Worm (Caenorhabditis elegans) whole organism, L1 larva: ENCODE data around the gene dnc-3.

Source experiments
- C16A3.4 ChIP-seq: fragments of 150-350 bp; optimal IDR thresholded peaks from 2 replicates; lab custom pipeline; 2014; ENCODE audit warnings: missing biosample characterization, missing genetic modification characterization
- C34B4.2 ChIP-seq: sonication (generic microtip); optimal IDR thresholded peaks from 2 replicates; lab custom pipeline; 2017; ENCODE audit warnings: mild to moderate bottlenecking, missing genetic modification characterization, missing compliant biosample characterization
- F16B12.6 ChIP-seq: fragments of 150-350 bp; optimal IDR thresholded peaks from 2 replicates; lab custom pipeline; 2014; ENCODE audit warnings: missing biosample characterization, missing genetic modification characterization
- Y116A8C.19 ChIP-seq: sonication (generic microtip); optimal IDR thresholded peaks from 2 replicates; lab custom pipeline; 2016; ENCODE audit warnings: missing compliant biosample characterization, missing genetic modification characterization, borderline replicate concordance
- alr-1 ChIP-seq: fragments of 200-800 bp; sonication (Bioruptor generic); optimal IDR thresholded peaks from 2 replicates; lab custom pipeline; 2018; ENCODE audit warnings: borderline replicate concordance, mild to moderate bottlenecking, missing genetic modification characterization, missing compliant biosample characterization
- aly-2 ChIP-seq: fragments of 150-350 bp; optimal IDR thresholded peaks from 2 replicates; lab custom pipeline; 2014; ENCODE audit warnings: missing biosample characterization, missing genetic modification characterization
- blmp-1 ChIP-seq: fragments of 150-350 bp; optimal IDR thresholded peaks from 2 replicates; lab custom pipeline; 2014; ENCODE audit warnings: missing biosample characterization, missing genetic modification characterization
- ceh-63 ChIP-seq: fragments of 200-800 bp; sonication (Bioruptor generic); optimal IDR thresholded peaks from 2 replicates; lab custom pipeline; 2018; ENCODE audit warnings: mild to moderate bottlenecking, missing genetic modification characterization, missing compliant biosample characterization
- ceh-8 ChIP-seq: fragments of 200-800 bp; sonication (Bioruptor generic); optimal IDR thresholded peaks from 2 replicates; lab custom pipeline; 2018; ENCODE audit warnings: mild to moderate bottlenecking, missing genetic modification characterization, moderate library complexity, missing compliant biosample characterization
- ceh-82 ChIP-seq, 3 experiments: fragments of 150-350 bp in 1 of 3; sonication (generic microtip) in 2 of 3; optimal IDR thresholded peaks; 2 replicates each; lab custom pipeline; 2014 to 2017; ENCODE audit warnings: missing biosample characterization in 3 of 3, missing genetic modification characterization in 3 of 3
- dpl-1 ChIP-seq, 3 experiments: fragments of 150-350 bp in 2 of 3; sonication (generic microtip) in 1 of 3; optimal IDR thresholded peaks; 2 replicates each; lab custom pipeline; 2014 to 2017; ENCODE audit warnings: missing biosample characterization in 3 of 3, missing genetic modification characterization in 3 of 3, missing genetic modification reagents in 3 of 3
- dsc-1 ChIP-seq: sonication (generic microtip); optimal IDR thresholded peaks from 2 replicates; lab custom pipeline; 2016; ENCODE audit warnings: mild to moderate bottlenecking, missing genetic modification characterization, missing compliant biosample characterization
- efl-1 ChIP-seq, 4 experiments: fragments of 150-350 bp; optimal IDR thresholded peaks in 3 of 4; peaks in 1 of 4; 1 replicate in 1 of 4; 2 replicates in 3 of 4; lab custom pipeline; 2014; ENCODE audit warnings: missing biosample characterization in 2 of 4, missing genetic modification characterization in 2 of 4, missing genetic modification reagents in 2 of 4
- efl-3 ChIP-seq: fragments of 200-800 bp; sonication (Bioruptor generic); optimal IDR thresholded peaks from 2 replicates; lab custom pipeline; 2018; ENCODE audit warnings: mild to moderate bottlenecking, missing genetic modification characterization, missing compliant biosample characterization
- elt-2 ChIP-seq: sonication (generic microtip); optimal IDR thresholded peaks from 2 replicates; lab custom pipeline; 2016; ENCODE audit warnings: missing genetic modification characterization, mild to moderate bottlenecking, inconsistent platforms, missing compliant biosample characterization, missing genetic modification reagents
- ets-5 ChIP-seq: fragments of 200-800 bp; sonication (Bioruptor generic); IDR thresholded peaks from 2 replicates; pipeline ENCODE4 v1.3.6; 2022; ENCODE audit warnings: missing genetic modification characterization, missing compliant biosample characterization
- fkh-10 ChIP-seq: sonication (generic microtip); optimal IDR thresholded peaks from 2 replicates; lab custom pipeline; 2017; ENCODE audit warnings: missing biosample characterization, missing genetic modification reagents, missing genetic modification characterization
- fkh-8 ChIP-seq: sonication (generic microtip); optimal IDR thresholded peaks from 2 replicates; lab custom pipeline; 2016; ENCODE audit warnings: mild to moderate bottlenecking, missing genetic modification characterization, missing compliant biosample characterization
- hpl-2 ChIP-seq: fragments of 150-350 bp; optimal IDR thresholded peaks from 2 replicates; lab custom pipeline; 2014; ENCODE audit warnings: missing biosample characterization, missing genetic modification reagents, missing genetic modification characterization
- isw-1 ChIP-seq: fragments of 200-800 bp; sonication (Bioruptor generic); IDR thresholded peaks from 2 replicates; pipeline ENCODE4 v1.3.6; 2022; ENCODE audit warnings: missing genetic modification characterization, missing compliant biosample characterization
- lin-13 ChIP-seq: fragments of 150-350 bp; optimal IDR thresholded peaks from 2 replicates; lab custom pipeline; 2014; ENCODE audit warnings: missing biosample characterization, missing genetic modification reagents, missing genetic modification characterization
- lin-14 ChIP-seq: fragments of 200-800 bp; sonication (Bioruptor generic); optimal IDR thresholded peaks from 2 replicates; lab custom pipeline; 2018; ENCODE audit warnings: mild to moderate bottlenecking, missing genetic modification characterization, moderate library complexity, missing compliant biosample characterization
- lin-35 ChIP-seq, 2 experiments: fragments of 150-350 bp; optimal IDR thresholded peaks; 2 replicates each; lab custom pipeline; 2014; ENCODE audit warnings: missing biosample characterization in 2 of 2, missing genetic modification characterization in 2 of 2, missing genetic modification reagents in 2 of 2
- lsy-2 ChIP-seq, 2 experiments: fragments of 150-350 bp; optimal IDR thresholded peaks; 2 replicates each; lab custom pipeline; 2014; ENCODE audit warnings: missing biosample characterization in 2 of 2, missing genetic modification characterization in 2 of 2
- mab-9 ChIP-seq: fragments of 200-800 bp; sonication (Bioruptor generic); IDR thresholded peaks from 2 replicates; pipeline ENCODE4 v1.3.6; 2022; ENCODE audit warnings: missing genetic modification reagents, missing genetic modification characterization, missing compliant biosample characterization
- mef-2 ChIP-seq: fragments of 150-350 bp; optimal IDR thresholded peaks from 2 replicates; lab custom pipeline; 2014; ENCODE audit warnings: missing biosample characterization, missing genetic modification characterization
- mep-1 ChIP-seq: fragments of 150-350 bp; optimal IDR thresholded peaks from 2 replicates; lab custom pipeline; 2014; ENCODE audit warnings: missing biosample characterization, missing genetic modification characterization
- nhr-11 ChIP-seq: fragments of 150-350 bp; optimal IDR thresholded peaks from 2 replicates; lab custom pipeline; 2014; ENCODE audit warnings: missing biosample characterization, missing genetic modification characterization
- nhr-12 ChIP-seq: sonication (generic microtip); optimal IDR thresholded peaks from 2 replicates; lab custom pipeline; 2017; ENCODE audit warnings: missing biosample characterization, missing genetic modification characterization
- nhr-19 ChIP-seq: fragments of 200-800 bp; sonication (Bioruptor generic); conservative IDR thresholded peaks from 2 replicates; pipeline ENCODE4 v1.3.6; 2022; ENCODE audit warnings: missing genetic modification characterization, missing compliant biosample characterization
- nhr-28 ChIP-seq: fragments of 150-350 bp; optimal IDR thresholded peaks from 2 replicates; lab custom pipeline; 2014; ENCODE audit warnings: missing biosample characterization, missing genetic modification characterization
- nhr-47 ChIP-seq: sonication (generic microtip); optimal IDR thresholded peaks from 2 replicates; lab custom pipeline; 2016; ENCODE audit warnings: mild to moderate bottlenecking, missing genetic modification characterization, moderate library complexity, missing compliant biosample characterization
- nhr-84 ChIP-seq: sonication (generic microtip); optimal IDR thresholded peaks from 2 replicates; lab custom pipeline; 2017; ENCODE audit warnings: missing biosample characterization, missing genetic modification characterization
- pax-3 ChIP-seq: fragments of 200-800 bp; sonication (Bioruptor generic); optimal IDR thresholded peaks from 2 replicates; lab custom pipeline; 2018; ENCODE audit warnings: mild to moderate bottlenecking, missing genetic modification characterization, moderate library complexity, missing compliant biosample characterization
- pqm-1 ChIP-seq: sonication (generic microtip); optimal IDR thresholded peaks from 3 replicates; lab custom pipeline; 2017; ENCODE audit warnings: missing biosample characterization, missing genetic modification characterization
- rnt-1 ChIP-seq: sonication (generic microtip); optimal IDR thresholded peaks from 2 replicates; lab custom pipeline; 2016; ENCODE audit warnings: mild to moderate bottlenecking, missing genetic modification characterization, moderate library complexity, missing compliant biosample characterization
- snpc-4 ChIP-seq: fragments of 150-350 bp; optimal IDR thresholded peaks from 2 replicates; lab custom pipeline; 2014; ENCODE audit warnings: missing biosample characterization, missing genetic modification characterization
- snu-23 ChIP-seq: sonication (generic microtip); optimal IDR thresholded peaks from 2 replicates; lab custom pipeline; 2016; ENCODE audit warnings: missing genetic modification characterization, missing compliant biosample characterization
- swsn-7 ChIP-seq: sonication (generic microtip); optimal IDR thresholded peaks from 2 replicates; lab custom pipeline; 2016; ENCODE audit warnings: missing genetic modification characterization, missing compliant biosample characterization
- tlp-1 ChIP-seq: fragments of 150-350 bp; optimal IDR thresholded peaks from 2 replicates; lab custom pipeline; 2014; ENCODE audit warnings: missing biosample characterization, missing genetic modification characterization
- unc-130 ChIP-seq: fragments of 150-350 bp; optimal IDR thresholded peaks from 2 replicates; lab custom pipeline; 2017; ENCODE audit warnings: missing biosample characterization, missing genetic modification characterization, inconsistent platforms
- unc-62 ChIP-seq: fragments of 150-350 bp; optimal IDR thresholded peaks from 2 replicates; lab custom pipeline; 2014; ENCODE audit warnings: missing biosample characterization, missing genetic modification reagents, missing genetic modification characterization
- unc-86 ChIP-seq: sonication (generic microtip); optimal IDR thresholded peaks from 2 replicates; lab custom pipeline; 2016; ENCODE audit warnings: missing genetic modification characterization, missing compliant biosample characterization
- zag-1 ChIP-seq: fragments of 150-350 bp; optimal IDR thresholded peaks from 2 replicates; lab custom pipeline; 2014; ENCODE audit warnings: missing biosample characterization, missing genetic modification characterization
- zip-4 ChIP-seq: fragments of 200-800 bp; sonication (Bioruptor generic); optimal IDR thresholded peaks from 2 replicates; lab custom pipeline; 2018; ENCODE audit warnings: mild to moderate bottlenecking, missing genetic modification characterization, moderate library complexity, missing compliant biosample characterization
- ztf-4 ChIP-seq: fragments of 150-350 bp; optimal IDR thresholded peaks from 2 replicates; lab custom pipeline; 2014; ENCODE audit warnings: missing biosample characterization, missing genetic modification characterization

Gene dnc-3

ce11 chrII:3528256-3528655 is 25.3 kb upstream of the dnc-3 start, which contains the start of gene ncs-6:
Gene ncs-6, minus strand, starts transcription at chrII:3528516.
- TF ChIP-seq fkh-8 = peak; percentile 73
- no peak for TF ChIP-seq isw-1 (GFP tag; lab: Robert Waterston, UW)
- TF ChIP-seq Y116A8C.19 = no peak

ce11 chrII:3540151-3540550 is 13.4 kb upstream of the dnc-3 start:
- TF ChIP-seq zip-4 = no peak
- TF ChIP-seq unc-62 (GFP tag; lab: Kevin White, UChicago) = no peak
- TF ChIP-seq snpc-4 (tag; lab: Kevin White, UChicago) = no peak
- no peak for TF ChIP-seq nhr-28
- no peak for TF ChIP-seq efl-1 (optimal IDR thresholded peaks at IDR 0.05; lab: Kevin White, UChicago)
- peak in 1 of 2 experiments; percentile 2 for TF ChIP-seq efl-1 (GFP tag; optimal IDR thresholded peaks at IDR 0.05 in 1 of 2; lab: Kevin White, UChicago)

ce11 chrII:3546381-3546931 is 7.1 kb upstream of the dnc-3 start, which contains the start of gene apd-3:
Gene apd-3, minus strand, starts transcription at chrII:3546431.
- TF ChIP-seq lin-35 (GFP tag; optimal IDR thresholded peaks at IDR 0.05; lab: Kevin White, UChicago) = no peak
- TF ChIP-seq nhr-11 (tag; lab: Kevin White, UChicago) = no peak
- no peak for TF ChIP-seq ceh-8 (GFP tag; lab: Kevin White, UChicago)
- no peak for TF ChIP-seq C16A3.4 (tag; lab: Kevin White, UChicago)
- TF ChIP-seq ets-5 (GFP tag; lab: Robert Waterston, UW) = no peak
- no peak for TF ChIP-seq lin-13 (GFP tag; lab: Kevin White, UChicago)
- TF ChIP-seq swsn-7 = no peak
- TF ChIP-seq alr-1 (tag; lab: Kevin White, UChicago) = no peak
- no peak for TF ChIP-seq C34B4.2
- no peak for TF ChIP-seq nhr-12 (tag; lab: Kevin White, UChicago)
- TF ChIP-seq fkh-10 (GFP tag; lab: Kevin White, UChicago) = no peak
- TF ChIP-seq aly-2 = no peak
- TF ChIP-seq nhr-84 = no peak
- TF ChIP-seq snpc-4 (tag; lab: Kevin White, UChicago) = no peak
- TF ChIP-seq rnt-1 (tag; lab: Kevin White, UChicago) = no peak
- no peak for TF ChIP-seq elt-2

- TF ChIP-seq lin-35 (GFP tag; optimal IDR thresholded peaks at IDR 0.05; lab: Kevin White, UChicago) = peak in 1 of 2 experiments; percentile 21
- TF ChIP-seq nhr-19 = no peak
- TF ChIP-seq fkh-8 = peak; percentile 30
- peak; percentile 42 for TF ChIP-seq nhr-47
- no peak for TF ChIP-seq snpc-4 (tag; lab: Kevin White, UChicago)
- no peak for TF ChIP-seq dsc-1
- no peak for TF ChIP-seq mab-9 (GFP tag; lab: Robert Waterston, UW)
- no peak for TF ChIP-seq unc-130 (tag; lab: Kevin White, UChicago)
- no peak for TF ChIP-seq mef-2
- TF ChIP-seq ztf-4 (tag; lab: Kevin White, UChicago) = no peak
- TF ChIP-seq alr-1 (tag; lab: Kevin White, UChicago) = no peak
- TF ChIP-seq ceh-63 (GFP tag; lab: Kevin White, UChicago) = no peak
- peak; percentile 21 for TF ChIP-seq mep-1 (tag; lab: Kevin White, UChicago)
- TF ChIP-seq lsy-2 (tag; optimal IDR thresholded peaks at IDR 0.05; lab: Kevin White, UChicago) = peak; percentile 36 to 47
- TF ChIP-seq hpl-2 (GFP tag; lab: Kevin White, UChicago) = no peak
- TF ChIP-seq dpl-1 (GFP tag; optimal IDR thresholded peaks at IDR 0.05; lab: Kevin White, UChicago) = peak in 1 of 3 experiments; percentile 15
- no peak for TF ChIP-seq efl-3 (GFP tag; lab: Kevin White, UChicago)
- TF ChIP-seq unc-86 (tag; lab: Kevin White, UChicago) = peak; percentile 12
- peak; percentile 47 to 65 for TF ChIP-seq efl-1 (optimal IDR thresholded peaks at IDR 0.05; lab: Kevin White, UChicago)
- peak; percentile 30 to 76 for TF ChIP-seq efl-1 (GFP tag; optimal IDR thresholded peaks at IDR 0.05 in 1 of 2; lab: Kevin White, UChicago)
- TF ChIP-seq swsn-7 = no peak
- no peak for TF ChIP-seq tlp-1 (tag; lab: Kevin White, UChicago)
- TF ChIP-seq snu-23 (GFP tag; lab: Kevin White, UChicago) = no peak
- TF ChIP-seq F16B12.6 (tag; lab: Kevin White, UChicago) = peak; percentile 36
- peak; percentile 89 for TF ChIP-seq lin-14
- TF ChIP-seq pax-3 (tag; lab: Kevin White, UChicago) = no peak
- no peak for TF ChIP-seq blmp-1
- TF ChIP-seq ceh-82 (tag; optimal IDR thresholded peaks at IDR 0.05; lab: Kevin White, UChicago) = peak in 2 of 3 experiments; percentile 21 to 29
- TF ChIP-seq fkh-10 (GFP tag; lab: Kevin White, UChicago) = peak; percentile 44
- no peak for TF ChIP-seq pqm-1 (tag; lab: Kevin White, UChicago)
- no peak for TF ChIP-seq nhr-12 (tag; lab: Kevin White, UChicago)
- TF ChIP-seq zag-1 (tag; lab: Kevin White, UChicago) = no peak
Observed at ce11 chrII:3547282-3547681, 6.2 kb upstream of the dnc-3 start.
